Fruit fly (Drosophila melanogaster) ovary, adult (tissue): ENCODE data around the gene Abp1.
A peak's percentile ranks its signal among the peaks of the same experiment; 100 is the strongest.

Source experiments
- CG17801 ChIP-seq: fragments of 200-800 bp; optimal IDR thresholded peaks from 2 replicates; lab custom pipeline; 2019; ENCODE audit warnings: missing biosample characterization, mild to moderate bottlenecking, missing genetic modification characterization, moderate library complexity; ENCODE audit not compliant: partially characterized antibody

Abp1 gene

dm6 chr3L:13488129-13488876 is 2.2 kb upstream of the Abp1 start:
- TF ChIP-seq CG17801: no peak

- no peak for TF ChIP-seq CG17801
These were observed 852 bp upstream of the Abp1 start for dm6 chr3L:13486860-13487404.

- TF ChIP-seq CG17801: no peak
These were observed 5.8 kb downstream of the Abp1 start for dm6 chr3L:13480241-13480627.

dm6 chr3L:13479609-13480240 is 6.4 kb downstream of the Abp1 start:
- peak; percentile 44 for TF ChIP-seq CG17801

dm6 chr3L:13479204-13479600 is 6.9 kb downstream of the Abp1 start:
- TF ChIP-seq CG17801: no peak

dm6 chr3L:13478339-13479203 is 7.5 kb downstream of the Abp1 start:
- TF ChIP-seq CG17801: no peak

dm6 chr3L:13477453-13478184 is 8.5 kb downstream of the Abp1 start, which contains the start of gene stv:
TSS of gene stv (plus strand) at chr3L:13477541.
- TF ChIP-seq CG17801: no peak

- peak; percentile 25 for TF ChIP-seq CG17801
These were observed 9.3 kb downstream of the Abp1 start for dm6 chr3L:13476566-13477452.

- peak; percentile 46 for TF ChIP-seq CG17801
These were observed 10.0 kb downstream of the Abp1 start for dm6 chr3L:13476070-13476469.

- TF ChIP-seq CG17801: no peak
These were observed 11.5 kb downstream of the Abp1 start, which contains the start of gene CG10089 for dm6 chr3L:13474607-13475006. TSS of gene CG10089 (minus strand) at chr3L:13474787.

dm6 chr3L:13457133-13457532 is 28.9 kb downstream of the Abp1 start, which contains the start of gene CG10116:
TSS of gene CG10116 (minus strand) at chr3L:13457238.
- TF ChIP-seq CG17801: no peak

- peak; percentile 2 for TF ChIP-seq CG17801
These were observed 31.3 kb downstream of the Abp1 start for dm6 chr3L:13454755-13455154.

- no peak for TF ChIP-seq CG17801
These were observed 33.8 kb downstream of the Abp1 start for dm6 chr3L:13452281-13452680.

dm6 chr3L:13451562-13451961 is 34.5 kb downstream of the Abp1 start:
- TF ChIP-seq CG17801: no peak
